Fruit fly (Drosophila melanogaster) whole organism, wandering third instar larva: Measurements from ENCODE around the gene CG3764.

Source experiments
- Abd-B ChIP-seq: fragments of >200 bp; optimal IDR thresholded peaks from 2 replicates; lab custom pipeline; 2017; ENCODE audit warnings: missing biosample characterization, missing genetic modification characterization
- HLH106 ChIP-seq: fragments of 200-800 bp; optimal IDR thresholded peaks from 3 replicates; lab custom pipeline; 2019; ENCODE audit warnings: missing biosample characterization, mild to moderate bottlenecking, missing genetic modification characterization, moderate library complexity
- Hnf4 ChIP-seq: fragments of 200-800 bp; sonication (Bioruptor generic); optimal IDR thresholded peaks from 2 replicates; lab custom pipeline; 2016; ENCODE audit warnings: missing biosample characterization, mild to moderate bottlenecking, missing genetic modification characterization
- Myc ChIP-seq: fragments of >200 bp; optimal IDR thresholded peaks from 2 replicates; lab custom pipeline; 2017
- br ChIP-seq: fragments of 200-800 bp; sonication (Bioruptor generic); optimal IDR thresholded peaks from 2 replicates; lab custom pipeline; 2016; ENCODE audit warnings: missing biosample characterization, missing genetic modification characterization
- dl ChIP-seq, 2 experiments: fragments of 175-275, 200-275 bp in 1 of 2; fragments of 200-275 bp in 1 of 2; sonication (Bioruptor generic); optimal IDR thresholded peaks; lab custom pipeline; 2018; ENCODE audit warnings: mild to moderate bottlenecking in 2 of 2, missing biosample characterization in 2 of 2, missing genetic modification characterization in 2 of 2, moderate library complexity in 2 of 2; ENCODE audit not compliant: partially characterized antibody in 2 of 2, insufficient read depth in 1 of 2
- dsf ChIP-seq: sonication (Bioruptor generic); optimal IDR thresholded peaks from 2 replicates; lab custom pipeline; 2016; ENCODE audit warnings: missing biosample characterization, missing genetic modification characterization, borderline replicate concordance
- h ChIP-seq: fragments of 200-800 bp; sonication (Bioruptor generic); optimal IDR thresholded peaks from 3 replicates; lab custom pipeline; 2016; ENCODE audit warnings: missing biosample characterization, mild to moderate bottlenecking, missing genetic modification characterization
- lola ChIP-seq: fragments of >200 bp; optimal IDR thresholded peaks from 2 replicates; lab custom pipeline; 2017; ENCODE audit warnings: missing biosample characterization, missing genetic modification characterization
- pan ChIP-seq: fragments of >200 bp; optimal IDR thresholded peaks from 2 replicates; lab custom pipeline; 2017
- sage ChIP-seq: fragments of 200-800 bp; sonication (Bioruptor generic); optimal IDR thresholded peaks from 2 replicates; lab custom pipeline; 2016; ENCODE audit warnings: missing biosample characterization, mild to moderate bottlenecking, missing genetic modification characterization
- usp ChIP-seq: fragments of >200 bp; optimal IDR thresholded peaks from 2 replicates; lab custom pipeline; 2017; ENCODE audit warnings: missing biosample characterization, missing genetic modification characterization

DNA sequence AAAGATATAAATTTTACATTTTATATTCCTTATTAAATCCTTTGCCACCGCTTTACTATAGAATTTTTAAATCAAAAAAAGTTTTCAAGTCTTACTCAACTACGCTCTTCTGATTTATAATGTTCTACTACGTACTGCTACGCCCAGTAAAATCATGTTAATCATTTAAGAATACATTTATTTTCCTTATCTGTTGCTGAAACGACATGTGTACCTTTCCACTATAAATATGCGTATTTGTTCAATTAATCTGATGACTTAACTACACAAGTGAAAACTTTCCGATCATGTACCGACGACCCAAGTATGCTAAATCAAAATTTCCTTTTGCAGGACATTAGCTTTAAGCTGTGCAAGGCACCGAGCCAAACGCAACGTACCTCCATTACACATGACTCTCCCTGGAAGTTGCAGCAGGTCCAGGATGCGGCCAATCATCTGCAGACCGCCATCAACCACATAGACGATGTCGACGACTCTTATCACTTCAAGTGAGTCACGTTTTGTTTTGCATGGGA, 40.1 kb upstream of the CG3764 start:
- TF ChIP-seq usp (GFP tag; lab: Kevin White, UChicago) (no peak), Abd-B (GFP tag; lab: Kevin White, UChicago) (no peak), dsf (GFP tag; lab: Kevin White, UChicago) (no peak), Hnf4 (GFP tag; lab: Kevin White, UChicago) (no peak), sage (GFP tag; lab: Kevin White, UChicago) (no peak), Myc (lab: Kevin White, UChicago) (no peak), HLH106 (tag; lab: Kevin White, UChicago) (no peak), lola (GFP tag; lab: Kevin White, UChicago) (no peak), dl (GFP tag; optimal IDR thresholded peaks at IDR 0.05; lab: Kevin White, UChicago; ENCODE audit: insufficient read depth in 1 of 2, partially characterized antibody in 2 of 2) (no peak), br (no peak), h (GFP tag; lab: Kevin White, UChicago) (no peak), pan (lab: Kevin White, UChicago) (no peak)
